Worm (Caenorhabditis elegans) whole organism, L4 larva: ENCODE results near the gene srh-236.

Experiments used
- D1046.2 ChIP-seq: fragments of 200-800 bp; sonication (Bioruptor generic); IDR thresholded peaks from 2 replicates; pipeline ENCODE4 v1.3.6; 2022; ENCODE audit warnings: missing genetic modification characterization, missing compliant biosample characterization
- F10B5.3 ChIP-seq: sonication (generic microtip); optimal IDR thresholded peaks from 2 replicates; lab custom pipeline; 2016; ENCODE audit warnings: mild to moderate bottlenecking, missing genetic modification characterization, missing compliant biosample characterization
- Y48G9A.11 ChIP-seq: fragments of 200-800 bp; sonication (Bioruptor generic); IDR thresholded peaks from 2 replicates; pipeline ENCODE4 v1.3.6; 2022; ENCODE audit warnings: missing genetic modification reagents, missing genetic modification characterization, missing compliant biosample characterization
- Y5F2A.4 ChIP-seq: fragments of 200-800 bp; sonication (Bioruptor generic); optimal IDR thresholded peaks from 2 replicates; lab custom pipeline; 2018; ENCODE audit warnings: mild to moderate bottlenecking, missing genetic modification characterization, missing compliant biosample characterization
- ctbp-1 ChIP-seq: fragments of 200-800 bp; sonication (Bioruptor generic); IDR thresholded peaks from 2 replicates; pipeline ENCODE4 v1.3.6; 2022; ENCODE audit warnings: missing genetic modification reagents, missing genetic modification characterization, missing compliant biosample characterization
- daf-19 ChIP-seq: fragments of 200-800 bp; sonication (Bioruptor generic); conservative IDR thresholded peaks from 2 replicates; pipeline ENCODE4 v1.3.6; 2022; ENCODE audit warnings: missing genetic modification characterization, missing compliant biosample characterization
- dmd-9 ChIP-seq: fragments of 200-800 bp; sonication (Bioruptor generic); IDR thresholded peaks from 2 replicates; pipeline ENCODE4 v1.3.6; 2022; ENCODE audit warnings: missing genetic modification reagents, missing genetic modification characterization, missing compliant biosample characterization
- dve-1 ChIP-seq: sonication (generic microtip); optimal IDR thresholded peaks from 2 replicates; lab custom pipeline; 2017; ENCODE audit warnings: antibody characterized with exemption, mild to moderate bottlenecking, missing genetic modification characterization, missing compliant biosample characterization; ENCODE audit not compliant: insufficient read depth
- gei-8 ChIP-seq: fragments of 200-800 bp; sonication (Bioruptor generic); optimal IDR thresholded peaks from 2 replicates; lab custom pipeline; 2018; ENCODE audit warnings: mild to moderate bottlenecking, missing genetic modification characterization, missing compliant biosample characterization
- hlh-30 ChIP-seq: sonication (generic microtip); optimal IDR thresholded peaks from 2 replicates; lab custom pipeline; 2017; ENCODE audit warnings: antibody characterized with exemption, mild to moderate bottlenecking, missing genetic modification characterization, missing compliant biosample characterization; ENCODE audit not compliant: insufficient read depth
- lin-38 ChIP-seq: fragments of 200-800 bp; sonication (Bioruptor generic); IDR thresholded peaks from 2 replicates; pipeline ENCODE4 v1.3.6; 2022; ENCODE audit warnings: missing genetic modification reagents, missing genetic modification characterization, missing compliant biosample characterization
- lsy-2 ChIP-seq, 2 experiments: fragments of 150-350 bp in 1 of 2; sonication (generic microtip) in 1 of 2; optimal IDR thresholded peaks; 2 replicates each; lab custom pipeline; 2014 to 2017; ENCODE audit warnings: missing biosample characterization in 2 of 2, missing genetic modification characterization in 2 of 2
- madf-5 ChIP-seq, 2 experiments: fragments of 200-800 bp; sonication (Bioruptor generic); IDR thresholded peaks; 2 replicates each; pipeline ENCODE4 v1.3.6; 2022; ENCODE audit warnings: missing compliant biosample characterization in 2 of 2, missing genetic modification characterization in 2 of 2
- madf-9 ChIP-seq: fragments of 200-800 bp; sonication (Bioruptor generic); conservative IDR thresholded peaks from 2 replicates; pipeline ENCODE4 v1.3.6; 2022; ENCODE audit warnings: missing genetic modification reagents, missing genetic modification characterization, missing compliant biosample characterization
- mdt-29 ChIP-seq: fragments of 200-800 bp; sonication (Bioruptor generic); IDR thresholded peaks from 2 replicates; pipeline ENCODE4 v1.3.6; 2022; ENCODE audit warnings: missing genetic modification reagents, missing genetic modification characterization, missing compliant biosample characterization
- mep-1 ChIP-seq: fragments of 150-350 bp; sonication (generic microtip); optimal IDR thresholded peaks from 3 replicates; lab custom pipeline; 2014; ENCODE audit warnings: missing biosample characterization, missing genetic modification characterization
- nhr-11 ChIP-seq: fragments of 150-350 bp; optimal IDR thresholded peaks from 2 replicates; lab custom pipeline; 2014; ENCODE audit warnings: missing biosample characterization, missing genetic modification characterization
- nhr-28 ChIP-seq: fragments of 150-350 bp; optimal IDR thresholded peaks from 2 replicates; lab custom pipeline; 2014; ENCODE audit warnings: missing biosample characterization, missing genetic modification characterization
- nhr-48 ChIP-seq: sonication (generic microtip); optimal IDR thresholded peaks from 2 replicates; lab custom pipeline; 2016; ENCODE audit warnings: mild to moderate bottlenecking, missing genetic modification characterization, missing compliant biosample characterization
- pha-4 ChIP-seq, 2 experiments: fragments of 150-350 bp in 1 of 2; fragments of 200-800 bp in 1 of 2; sonication (Bioruptor generic) in 1 of 2; IDR thresholded peaks in 1 of 2; optimal IDR thresholded peaks in 1 of 2; 2 replicates each; pipeline versions ENCODE4 v1.3.6 to Lab custom; 2014 to 2022; ENCODE audit warnings: missing genetic modification characterization in 2 of 2, missing genetic modification reagents in 2 of 2, missing biosample characterization in 1 of 2, missing compliant biosample characterization in 1 of 2
- saeg-2 ChIP-seq: fragments of 200-800 bp; sonication (Bioruptor generic); IDR thresholded peaks from 2 replicates; pipeline ENCODE4 v1.3.6; 2022; ENCODE audit warnings: missing genetic modification reagents, missing genetic modification characterization, missing compliant biosample characterization
- skn-1 ChIP-seq: fragments of 150-350 bp; optimal IDR thresholded peaks from 2 replicates; lab custom pipeline; 2014; ENCODE audit warnings: missing biosample characterization, missing genetic modification characterization
- spr-1 ChIP-seq: sonication (generic microtip); optimal IDR thresholded peaks from 2 replicates; lab custom pipeline; 2016; ENCODE audit warnings: mild to moderate bottlenecking, missing genetic modification characterization, missing compliant biosample characterization
- unc-62 ChIP-seq, 3 experiments: fragments of 150-350 bp in 1 of 3; sonication (generic microtip); optimal IDR thresholded peaks in 2 of 3; peaks in 1 of 3; 1 replicate in 1 of 3; 2 replicates in 2 of 3; lab custom pipeline; 2014 to 2017; ENCODE audit warnings: missing biosample characterization in 3 of 3, missing genetic modification characterization in 3 of 3, missing genetic modification reagents in 3 of 3, missing genotype in 1 of 3
- zag-1 ChIP-seq: fragments of 150-350 bp; optimal IDR thresholded peaks from 2 replicates; lab custom pipeline; 2014; ENCODE audit warnings: missing biosample characterization, missing genetic modification characterization

The srh-236 gene

ce11 chrV:17167457-17167856 is 44.4 kb downstream of the srh-236 start, which contains the start of gene srz-66:
srz-66 (minus strand) TSS chrV:17167557.
- TF ChIP-seq nhr-48 (tag; lab: Kevin White, UChicago) = no peak
- TF ChIP-seq saeg-2 (GFP tag; lab: Robert Waterston, UW) = no peak
- no peak for TF ChIP-seq nhr-28 (tag; lab: Kevin White, UChicago)
- TF ChIP-seq dve-1 (tag; lab: Kevin White, UChicago) = no peak
- no peak for TF ChIP-seq dmd-9
- TF ChIP-seq hlh-30 = no peak
- no peak for TF ChIP-seq daf-19 (GFP tag; lab: Robert Waterston, UW)
- no peak for TF ChIP-seq lin-38
- no peak for TF ChIP-seq gei-8 (GFP tag; lab: Kevin White, UChicago)
- TF ChIP-seq mdt-29 (GFP tag; lab: Robert Waterston, UW) = no peak
- TF ChIP-seq zag-1 (tag; lab: Kevin White, UChicago) = no peak
- no peak for TF ChIP-seq nhr-11 (tag; lab: Kevin White, UChicago)
- TF ChIP-seq unc-62 (GFP tag; optimal IDR thresholded peaks at IDR 0.05 in 1 of 2; lab: Kevin White, UChicago) = no peak
- no peak for TF ChIP-seq unc-62 (tag; optimal IDR thresholded peaks at IDR 0.05; lab: Kevin White, UChicago)
- TF ChIP-seq Y48G9A.11 (GFP tag; lab: Robert Waterston, UW) = no peak
- no peak for TF ChIP-seq skn-1 (tag; lab: Kevin White, UChicago)
- TF ChIP-seq madf-9 (GFP tag; lab: Robert Waterston, UW) = no peak
- no peak for TF ChIP-seq D1046.2 (GFP tag; lab: Robert Waterston, UW)
- no peak for TF ChIP-seq madf-5 (GFP tag; IDR thresholded peaks at IDR 0.05; lab: Robert Waterston, UW)

- TF ChIP-seq Y5F2A.4 (GFP tag; lab: Kevin White, UChicago) = no peak
- TF ChIP-seq F10B5.3 (tag; lab: Kevin White, UChicago) = no peak
- no peak for TF ChIP-seq lin-38
- no peak for TF ChIP-seq spr-1 (tag; lab: Kevin White, UChicago)
- TF ChIP-seq mdt-29 (GFP tag; lab: Robert Waterston, UW) = no peak
- TF ChIP-seq pha-4 (GFP tag; IDR thresholded peaks at IDR 0.05; lab: Robert Waterston, UW) = no peak
- no peak for TF ChIP-seq pha-4 (tag; optimal IDR thresholded peaks at IDR 0.05; lab: Kevin White, UChicago)
- TF ChIP-seq mep-1 (tag; lab: Kevin White, UChicago) = no peak
- no peak for TF ChIP-seq ctbp-1 (GFP tag; lab: Robert Waterston, UW)
- TF ChIP-seq lsy-2 (tag; optimal IDR thresholded peaks at IDR 0.05; lab: Kevin White, UChicago) = no peak
These were observed 46.4 kb downstream of the srh-236 start, which contains the start of gene srh-102 for ce11 chrV:17165409-17165808. srh-102 (minus strand) TSS chrV:17165509.
